Fruit fly (Drosophila melanogaster): ENCODE data around the gene Vps33B.

DNA sequence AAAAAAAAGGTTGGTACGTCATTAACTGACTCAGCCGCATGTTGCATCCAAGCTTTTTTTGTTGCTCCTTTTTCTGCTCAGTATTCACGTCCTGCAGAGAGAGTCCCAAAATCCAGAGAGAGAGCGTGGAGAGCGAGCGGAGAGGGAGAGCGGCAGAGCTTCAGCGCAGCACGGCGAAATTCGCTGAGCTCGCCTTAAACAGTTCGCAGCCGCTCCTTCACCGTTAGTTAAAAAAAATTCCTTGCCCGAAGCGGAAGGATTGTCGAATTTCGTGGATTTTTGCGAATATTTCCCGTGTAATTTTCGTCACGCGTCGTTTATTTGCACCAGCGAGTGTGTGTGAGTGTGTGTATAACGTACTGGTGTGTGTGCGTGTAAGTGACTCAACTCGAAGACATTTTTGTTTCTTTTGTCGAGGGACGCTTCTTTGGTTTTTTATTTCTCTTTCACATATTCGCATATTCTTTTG, 44.8 kb downstream of the Vps33B start:
- no peak for TF ChIP-seq zfh2 (GFP tag; optimal IDR thresholded peaks at IDR 0.05)
- no peak for TF ChIP-seq org-1 (GFP tag; optimal IDR thresholded peaks at IDR 0.05)
- no peak for TF ChIP-seq emc (GFP tag; optimal IDR thresholded peaks at IDR 0.05)
- no peak for TF ChIP-seq Sry-β (GFP tag; optimal IDR thresholded peaks at IDR 0.05)
- no peak for TF ChIP-seq tup (GFP tag; optimal IDR thresholded peaks at IDR 0.05)
- TF ChIP-seq grau (tag; optimal IDR thresholded peaks at IDR 0.05), result no peak
- TF ChIP-seq vnd (GFP tag; IDR thresholded peaks at IDR 0.05; ENCODE audit: partially characterized antibody), result no peak
- TF ChIP-seq D19B (GFP tag; optimal IDR thresholded peaks at IDR 0.05), result no peak
- TF ChIP-seq CG9932 (GFP tag; IDR thresholded peaks at IDR 0.05), result 0 out of 2 replicates have a peak, but pooled peaks have one; percentile 8
- TF ChIP-seq Dll (GFP tag; IDR thresholded peaks at IDR 0.05; ENCODE audit: partially characterized antibody), result no peak
